Worm (Caenorhabditis elegans) whole organism, L4/young adult: ENCODE measurements around the gene F58H1.8.

Experiments used
- W03F9.2 ChIP-seq: fragments of 150-350 bp; optimal IDR thresholded peaks from 2 replicates; lab custom pipeline; 2014; ENCODE audit warnings: missing biosample characterization, missing genetic modification characterization
- him-1 ChIP-seq: sonication (generic microtip); optimal IDR thresholded peaks from 2 replicates; lab custom pipeline; 2016; ENCODE audit warnings: missing genotype, missing genetic modification reagents, missing genetic modification characterization, missing compliant biosample characterization

DNA sequence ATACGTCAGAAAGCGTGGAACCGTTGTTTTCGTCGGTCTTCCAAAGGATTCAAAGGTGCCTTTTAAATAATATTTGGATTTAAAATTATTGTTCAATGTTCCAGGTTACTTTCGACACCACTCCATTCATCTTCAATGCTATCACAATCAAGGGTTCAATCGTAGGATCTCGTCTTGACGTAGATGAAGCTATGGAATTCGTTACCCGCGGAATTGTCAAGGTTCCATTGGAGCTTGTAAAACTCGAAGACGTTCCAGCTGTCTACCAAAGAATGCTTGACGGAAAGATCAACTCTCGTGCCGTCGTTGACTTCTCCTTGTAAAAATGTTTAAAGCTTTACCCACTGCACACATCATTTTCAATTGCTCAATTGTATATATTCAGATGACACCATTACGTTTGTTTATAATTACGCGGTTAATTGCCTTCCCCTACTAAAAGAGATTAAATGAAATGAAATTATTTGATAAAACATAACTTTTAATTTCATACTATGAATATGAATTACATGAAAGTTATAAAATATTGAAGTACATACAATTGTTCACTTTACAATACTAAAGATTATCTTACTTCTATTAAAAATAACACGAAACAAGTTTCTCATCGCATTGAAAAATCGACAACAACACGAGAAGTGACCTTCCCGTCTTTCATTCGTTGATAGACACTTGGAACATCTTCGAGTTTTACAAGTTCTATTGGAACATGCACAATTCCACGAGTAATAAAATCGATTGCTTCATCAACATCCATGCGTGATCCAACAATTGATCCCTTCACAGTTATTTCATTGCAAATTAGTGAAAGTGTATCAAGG lies 45.6 kb upstream of the F58H1.8 start:
- no peak for TF ChIP-seq him-1 (tag; lab: Kevin White, UChicago)
- no peak for TF ChIP-seq W03F9.2
